Fruit fly (Drosophila melanogaster) S2 (cell line): ENCODE data around the gene CG5515.

Experiments
- CG8478 ChIP-seq: fragments of >200 bp; optimal IDR thresholded peaks from 2 replicates; lab custom pipeline; 2018
- CTCF ChIP-seq, 2 experiments: fragments of >200 bp; optimal IDR thresholded peaks; 2 replicates each; lab custom pipeline; 2018

The CG5515 gene

DNA sequence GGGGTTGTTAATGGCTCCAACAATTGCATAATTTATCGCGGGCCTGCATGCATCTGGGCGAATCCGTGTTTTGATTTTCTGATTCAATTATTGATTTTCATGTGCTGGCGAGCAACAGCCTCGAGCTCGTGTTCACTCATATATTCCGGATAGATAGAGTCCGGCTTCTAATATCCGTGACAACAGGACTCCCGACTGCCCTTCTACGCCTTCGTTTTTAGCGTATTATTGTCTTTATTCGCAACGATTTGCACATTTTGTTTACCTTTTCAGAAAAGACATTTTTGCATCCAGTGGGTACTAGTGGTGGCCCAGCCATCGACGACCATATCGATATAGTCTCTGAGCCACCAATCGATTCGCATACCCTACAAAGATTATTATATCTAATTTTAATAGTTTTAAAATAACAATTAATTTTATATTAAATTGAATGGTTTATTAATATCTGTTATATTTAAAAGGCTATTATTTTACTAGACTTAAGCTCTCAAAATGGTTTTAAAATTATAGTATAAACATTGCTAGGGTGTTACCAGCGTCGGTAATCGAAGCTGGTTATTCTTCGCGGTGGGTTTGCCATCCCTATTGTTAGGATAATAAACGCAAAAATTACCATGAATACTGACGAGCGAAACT lies 27.4 kb downstream of the CG5515 start, which contains the start of the genes Myo95E and TBC1d7:
TSS of gene Myo95E (minus strand) at position 326 of the 639 bp plus-strand sequence.
TSS of gene TBC1d7 (plus strand) at position 555 of the 639 bp plus-strand sequence.
- TF ChIP-seq CG8478 (no peak), CTCF (optimal IDR thresholded peaks at IDR 0.05; lab: Kevin White, UChicago) (no peak)

DNA sequence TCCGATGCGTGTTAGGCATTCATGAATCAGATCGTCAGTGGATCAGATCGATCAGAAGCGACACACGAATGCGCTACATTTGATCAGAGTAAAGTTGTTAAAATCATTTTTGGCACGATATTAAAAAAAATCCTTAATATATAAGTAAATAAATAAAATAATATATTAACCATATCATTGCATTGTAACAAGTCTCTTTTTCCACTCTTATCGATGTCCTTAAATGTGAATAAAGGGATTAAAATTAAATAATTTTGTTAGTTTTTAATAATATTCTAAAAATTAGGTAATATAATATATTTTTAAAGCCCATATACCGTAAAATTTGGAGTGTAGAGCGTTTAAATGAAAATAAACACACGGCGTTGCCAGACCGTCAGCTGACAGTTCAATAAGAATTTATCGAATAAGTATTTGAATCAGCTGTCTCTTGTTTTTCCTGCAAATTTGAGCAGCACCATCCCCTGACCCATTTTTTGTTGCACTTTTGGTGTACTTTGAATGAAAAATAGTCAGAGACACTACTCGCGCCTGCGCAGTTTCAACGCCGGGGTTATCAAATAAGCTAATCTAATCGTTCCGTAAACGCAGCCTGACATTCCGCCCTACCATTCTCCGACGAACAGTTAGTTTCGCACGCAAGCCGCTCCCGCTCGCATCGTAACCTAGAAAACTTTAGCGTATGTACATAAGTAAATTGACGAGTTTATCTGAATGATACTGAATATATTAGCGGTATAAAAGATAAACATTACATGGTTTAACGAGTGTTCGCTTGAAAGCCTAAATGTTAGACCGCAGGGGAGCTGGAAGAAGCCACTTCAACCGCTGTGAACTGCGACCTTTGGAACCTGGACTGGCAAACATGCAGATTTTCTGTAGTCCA lies 36.5 kb downstream of the CG5515 start, which contains the start of the genes p38a and CG6178:
TSS of gene p38a (minus strand) at position 398 of the 886 bp plus-strand sequence.
TSS of gene CG6178 (plus strand) at position 424 of the 886 bp plus-strand sequence.
- no peak for TF ChIP-seq CG8478
- no peak for TF ChIP-seq CTCF (optimal IDR thresholded peaks at IDR 0.05; lab: Kevin White, UChicago)

DNA sequence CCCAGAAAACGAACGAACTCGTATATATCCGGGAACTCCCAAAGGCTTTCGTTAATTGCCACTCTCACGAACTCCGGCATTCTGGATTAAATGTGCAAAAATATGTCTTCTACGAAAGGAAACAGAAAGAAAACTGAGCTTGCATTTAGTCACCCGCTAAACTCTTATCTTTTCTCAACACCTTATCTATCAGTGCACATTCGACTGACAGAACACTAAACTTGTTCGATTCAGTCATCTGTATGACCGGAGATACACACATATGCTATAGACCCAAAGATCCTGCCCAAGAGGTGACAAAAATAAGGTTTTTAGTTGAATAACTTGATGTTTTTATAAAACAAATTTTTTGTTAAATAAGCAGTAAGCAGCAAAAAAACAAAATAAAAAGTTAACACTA lies 38.6 kb downstream of the CG5515 start, which contains the start of gene p38c:
TSS of gene p38c (minus strand) at position 101 of the 400 bp plus-strand sequence.
- no peak for TF ChIP-seq CTCF (optimal IDR thresholded peaks at IDR 0.05; lab: Kevin White, UChicago)

DNA sequence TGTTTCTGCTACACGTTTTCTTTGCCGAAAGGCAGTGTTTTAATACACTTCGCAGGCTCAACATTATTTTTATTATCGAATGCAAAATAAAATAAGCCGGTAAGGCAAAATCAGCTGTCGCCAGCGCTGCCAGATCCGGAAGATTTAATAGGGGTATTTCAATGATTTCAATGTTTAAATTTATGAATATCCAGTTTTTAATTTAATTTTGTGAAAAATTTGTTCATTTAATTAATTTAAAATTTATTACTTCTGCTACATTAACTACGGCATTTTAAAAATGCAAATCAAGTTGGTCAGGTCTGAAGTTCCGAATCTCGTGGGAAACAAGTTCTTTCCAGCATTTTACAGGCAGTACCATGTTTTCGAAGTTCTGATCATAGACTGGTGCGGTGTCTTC lies 39.9 kb downstream of the CG5515 start, which contains the start of gene Slimp:
TSS of gene Slimp (minus strand) at position 130 of the 400 bp plus-strand sequence.
- TF ChIP-seq CTCF (optimal IDR thresholded peaks at IDR 0.05; lab: Kevin White, UChicago) (no peak), CG8478 (no peak)

DNA sequence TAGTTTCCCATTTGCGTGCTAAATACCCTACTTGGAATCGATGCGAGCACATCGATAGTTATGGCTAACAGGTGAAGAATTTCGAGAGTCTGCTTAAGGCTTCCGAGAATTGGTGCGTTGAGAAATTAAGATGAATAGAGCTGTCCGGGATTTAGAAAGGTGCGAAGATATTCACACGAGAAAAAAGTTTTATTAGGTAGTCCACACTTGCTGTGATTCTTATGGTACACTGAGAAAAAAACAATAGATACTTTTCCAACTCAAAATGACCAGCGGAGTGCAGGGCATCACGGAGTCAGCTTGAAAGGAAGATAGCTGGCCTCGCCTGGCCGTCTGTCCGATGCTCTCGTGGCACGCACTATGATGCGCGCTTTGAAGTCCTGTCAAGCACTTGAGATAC lies 44.2 kb downstream of the CG5515 start:
- TF ChIP-seq CG8478 (no peak), CTCF (optimal IDR thresholded peaks at IDR 0.05; lab: Kevin White, UChicago) (no peak)

DNA sequence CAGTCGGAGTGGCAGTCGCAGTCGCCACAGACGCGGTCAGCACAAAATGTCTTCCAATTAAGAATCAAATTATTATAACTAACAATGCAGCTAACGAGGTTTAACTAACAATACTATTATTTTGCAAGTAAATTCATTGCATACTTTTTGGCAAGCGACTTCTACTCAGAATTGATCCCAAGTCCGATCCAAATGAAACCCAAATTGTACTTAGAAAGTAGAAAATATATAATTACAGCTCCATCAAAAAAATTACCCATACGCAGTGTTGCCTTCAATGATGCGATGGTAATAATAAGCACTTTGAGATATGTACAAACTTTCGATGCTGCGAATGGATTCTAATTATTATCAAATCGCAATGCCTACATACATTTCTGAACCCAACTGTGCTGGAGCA lies 44.9 kb downstream of the CG5515 start:
- TF ChIP-seq CTCF (optimal IDR thresholded peaks at IDR 0.05; lab: Kevin White, UChicago) (no peak), CG8478 (no peak)

DNA sequence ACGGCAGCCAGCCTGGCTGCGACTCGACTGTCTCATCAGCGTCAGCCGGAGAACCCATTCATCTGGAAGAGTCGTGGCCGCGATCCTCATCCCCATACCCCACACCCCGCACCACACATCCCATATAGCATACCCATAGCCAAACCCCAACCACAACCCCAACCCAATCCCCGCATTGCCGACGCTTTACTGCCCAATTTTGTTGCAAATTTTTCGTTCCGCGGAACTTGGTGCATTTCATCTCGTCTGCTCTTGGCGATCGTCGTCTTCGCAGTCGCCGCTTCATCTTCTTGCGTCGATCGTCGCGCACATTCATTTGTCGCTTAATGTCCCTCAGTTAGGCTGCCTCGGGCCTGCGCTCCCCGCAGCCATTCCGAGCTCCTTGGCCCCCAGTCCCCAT lies 45.3 kb downstream of the CG5515 start:
- no peak for TF ChIP-seq CG8478
- TF ChIP-seq CTCF (optimal IDR thresholded peaks at IDR 0.05; lab: Kevin White, UChicago) = no peak

DNA sequence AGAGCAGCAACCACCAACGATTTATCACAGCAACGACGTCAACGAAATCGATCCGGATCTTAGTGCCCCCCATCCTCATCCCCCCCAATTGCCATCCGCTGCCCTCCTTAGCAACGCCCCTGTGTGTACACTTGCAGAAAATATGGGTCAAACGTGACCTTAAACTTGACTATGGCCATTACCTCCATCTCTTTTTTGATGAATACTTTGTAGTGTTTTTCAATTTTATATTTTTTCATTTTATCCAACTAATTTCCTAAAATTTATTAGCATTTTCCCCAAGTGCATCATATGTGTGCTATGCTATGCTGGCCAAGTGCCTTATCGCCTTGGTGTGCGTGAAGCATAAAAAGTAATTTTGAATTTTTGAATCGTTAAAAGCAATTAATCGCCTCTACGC lies 45.7 kb downstream of the CG5515 start:
- TF ChIP-seq CTCF (optimal IDR thresholded peaks at IDR 0.05; lab: Kevin White, UChicago) (no peak), CG8478 (no peak)

DNA sequence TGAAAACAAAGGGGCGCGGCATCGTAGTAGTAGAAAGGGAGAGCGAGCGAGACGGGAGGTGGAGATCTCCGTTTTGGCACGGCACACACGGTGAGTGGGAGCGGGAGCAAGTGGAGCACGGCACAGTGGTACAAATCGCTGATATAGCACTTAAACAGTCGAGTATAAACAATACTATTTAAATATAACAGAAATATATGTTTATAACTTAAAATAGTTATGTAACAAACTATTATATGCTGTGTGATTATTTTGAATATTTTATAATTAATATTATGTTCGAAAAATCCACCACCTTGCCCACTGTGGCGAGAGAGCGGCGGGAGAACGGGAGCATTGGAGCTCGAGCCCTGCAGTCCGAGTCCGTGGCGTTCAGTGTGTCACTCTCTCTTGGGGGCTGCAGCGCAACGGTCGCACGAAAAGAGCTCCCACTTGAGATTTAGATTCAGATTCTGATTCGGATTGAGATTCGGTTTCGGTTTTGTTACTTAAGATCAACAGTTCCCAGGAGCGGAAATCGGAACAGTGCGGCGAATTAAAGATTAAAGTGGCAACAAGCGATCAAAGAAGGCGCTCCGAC lies 47.6 kb downstream of the CG5515 start, which contains the start of gene Kal1:
TSS of gene Kal1 (plus strand) at position 383 of the 580 bp plus-strand sequence.
- TF ChIP-seq CG8478 = no peak
- no peak for TF ChIP-seq CTCF (optimal IDR thresholded peaks at IDR 0.05; lab: Kevin White, UChicago)

DNA sequence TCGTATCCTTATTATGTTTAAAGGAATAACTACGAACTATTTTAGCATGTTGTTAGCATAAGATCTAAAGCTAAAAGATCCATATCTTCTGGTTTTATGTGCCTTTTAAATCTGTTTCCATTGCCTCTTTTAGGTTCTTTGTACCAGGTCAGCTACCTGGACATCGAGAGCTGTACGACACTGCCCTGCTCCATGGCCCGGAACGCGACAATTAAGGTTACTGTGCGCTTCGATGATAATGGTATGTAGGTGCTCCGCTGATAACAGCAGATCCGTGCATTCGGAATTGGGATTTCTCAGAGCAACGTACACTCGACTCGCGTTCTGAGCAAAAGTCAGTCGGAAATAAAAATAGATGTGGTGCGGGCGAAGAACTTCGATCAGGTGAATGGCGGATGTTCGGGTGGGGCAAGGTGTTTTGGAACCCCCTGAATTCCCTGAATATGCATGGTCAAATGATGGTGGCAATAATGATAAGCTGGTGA lies 49.0 kb downstream of the CG5515 start:
- TF ChIP-seq CG8478 (no peak), CTCF (optimal IDR thresholded peaks at IDR 0.05; lab: Kevin White, UChicago) (no peak)

DNA sequence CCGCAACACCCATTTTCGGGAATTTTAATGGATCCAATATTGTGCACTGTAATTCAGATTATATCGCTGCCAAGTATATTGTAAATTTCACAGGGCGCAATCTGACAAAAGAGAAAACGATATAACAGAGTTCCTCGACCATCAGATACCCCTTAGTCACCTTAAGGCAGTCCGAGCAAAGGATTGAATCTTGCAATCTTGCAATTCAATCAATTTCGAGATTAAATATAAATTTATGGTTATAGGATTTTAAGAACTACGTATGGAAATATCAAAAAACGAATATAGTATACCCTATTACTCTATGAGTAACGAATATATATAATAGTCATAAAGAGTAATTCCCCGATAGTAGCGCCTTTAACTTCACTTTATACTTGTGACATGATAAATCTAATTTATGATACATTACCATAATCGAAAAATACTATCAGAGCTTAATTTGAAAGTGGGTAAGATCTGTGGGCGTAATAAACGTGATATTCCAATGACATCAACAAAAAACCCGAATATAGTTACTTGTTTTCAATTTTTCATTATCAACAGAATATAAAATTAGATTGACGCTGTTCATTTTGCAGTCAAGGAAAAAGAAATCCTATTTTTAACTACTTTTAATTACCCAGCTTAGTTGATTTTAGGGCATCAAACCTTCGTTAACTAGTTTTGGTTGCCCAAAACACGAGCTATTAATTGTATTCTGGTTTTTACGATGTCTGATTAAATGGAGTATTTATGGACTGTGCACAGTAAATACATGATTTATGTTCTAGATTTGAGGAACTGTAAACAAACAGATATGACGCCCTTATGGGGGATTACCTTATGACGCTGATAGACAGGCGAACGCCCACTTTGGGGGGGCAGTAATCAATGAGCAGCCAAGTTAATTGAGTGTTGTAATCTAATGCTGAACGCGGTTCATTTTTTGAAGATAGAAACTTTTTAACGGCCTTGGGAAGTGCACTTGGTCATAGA lies 49.9 kb downstream of the CG5515 start:
- TF ChIP-seq CG8478 (no peak), CTCF (optimal IDR thresholded peaks at IDR 0.05; lab: Kevin White, UChicago) (no peak)
